Worm (Caenorhabditis elegans): ENCODE measurements around the gene shc-2.

DNA sequence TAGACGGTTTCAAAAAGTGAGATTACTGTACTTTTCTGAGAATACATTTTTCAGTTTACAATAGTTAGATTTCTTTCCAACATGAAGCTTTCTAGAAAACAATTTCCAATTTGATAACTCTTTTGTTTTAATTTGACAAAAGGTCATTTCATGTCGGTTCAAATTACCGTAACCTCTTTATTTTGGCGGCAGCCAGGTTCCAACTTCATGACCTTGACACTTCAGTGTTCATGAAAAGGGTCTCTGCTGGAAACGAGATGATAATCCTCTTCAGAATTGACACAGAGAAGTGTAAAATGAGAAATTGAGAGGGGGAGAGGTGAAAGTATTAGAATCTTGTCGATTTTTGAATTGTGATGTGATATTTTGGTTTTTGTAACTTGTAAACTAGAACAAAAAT is 52.6 kb downstream of the shc-2 start:
- TF ChIP-seq dao-5 (tag; optimal IDR thresholded peaks at IDR 0.05) = no peak
- TF ChIP-seq him-1 (tag; optimal IDR thresholded peaks at IDR 0.05) = no peak

Data from whole organism, L4/young adult.